Fruit fly (Drosophila melanogaster) whole organism, embryonic: ENCODE measurements around the gene Hsp83.

Experiments used
- Blimp-1 ChIP-seq: fragments of 200-800 bp; sonication (Bioruptor generic); optimal IDR thresholded peaks from 3 replicates; lab custom pipeline; 2018; ENCODE audit warnings: missing biosample characterization, missing genetic modification characterization, mild to moderate bottlenecking, moderate library complexity, missing genetic modification reagents
- CG10274 ChIP-seq: fragments of 200-800 bp; sonication (Bioruptor generic); optimal IDR thresholded peaks from 3 replicates; lab custom pipeline; 2017; ENCODE audit warnings: missing biosample characterization, mild to moderate bottlenecking, missing genetic modification characterization
- CG13296 ChIP-seq: fragments of 200-800 bp; sonication (Bioruptor generic); optimal IDR thresholded peaks from 3 replicates; lab custom pipeline; 2018; ENCODE audit warnings: missing biosample characterization, mild to moderate bottlenecking, missing genetic modification characterization
- CG14014 ChIP-seq: fragments of 200-800 bp; sonication (Bioruptor generic); IDR thresholded peaks from 2 replicates; pipeline ENCODE4 v1.3.6; 2022; ENCODE audit warnings: missing biosample characterization, missing genetic modification characterization
- CG14441 ChIP-seq: fragments of 200-800 bp; sonication (Bioruptor generic); IDR thresholded peaks from 2 replicates; pipeline ENCODE4 v1.3.6; 2022; ENCODE audit warnings: missing biosample characterization, missing genetic modification characterization
- CG15696 ChIP-seq: fragments of 200-800 bp; sonication (Bioruptor generic); optimal IDR thresholded peaks from 2 replicates; lab custom pipeline; 2019; ENCODE audit warnings: missing biosample characterization, mild to moderate bottlenecking, missing genetic modification characterization, moderate library complexity
- CG16813 ChIP-seq: fragments of 200-800 bp; sonication (Bioruptor generic); IDR thresholded peaks from 3 replicates; pipeline ENCODE4 v1.3.6; 2022; ENCODE audit warnings: missing biosample characterization, missing genetic modification characterization; ENCODE audit not compliant: partially characterized antibody
- CG16863 ChIP-seq: fragments of 200-800 bp; sonication (Bioruptor generic); optimal IDR thresholded peaks from 3 replicates; lab custom pipeline; 2016; ENCODE audit warnings: missing biosample characterization, missing genetic modification characterization
- CG18011 ChIP-seq: fragments of 200-800 bp; sonication (Bioruptor generic); optimal IDR thresholded peaks from 2 replicates; lab custom pipeline; 2017; ENCODE audit warnings: missing biosample characterization, missing genetic modification characterization, mild to moderate bottlenecking, moderate library complexity, missing genotype
- CG2116 ChIP-seq: fragments of 200-800 bp; sonication (Bioruptor generic); optimal IDR thresholded peaks from 3 replicates; lab custom pipeline; 2018; ENCODE audit warnings: missing biosample characterization, mild to moderate bottlenecking, missing genetic modification characterization
- CG2202 ChIP-seq: fragments of 200-800 bp; sonication (Bioruptor generic); optimal IDR thresholded peaks from 2 replicates; lab custom pipeline; 2018; ENCODE audit warnings: missing biosample characterization, mild to moderate bottlenecking, missing genetic modification characterization
- CG31224 ChIP-seq: fragments of 200-800 bp; sonication (Bioruptor generic); IDR thresholded peaks from 2 replicates; pipeline ENCODE4 v1.3.6; 2022; ENCODE audit warnings: missing biosample characterization, missing genetic modification characterization
- CG3838 ChIP-seq: fragments of 200-800 bp; sonication (Bioruptor generic); optimal IDR thresholded peaks from 3 replicates; lab custom pipeline; 2016; ENCODE audit warnings: missing biosample characterization, missing genetic modification characterization
- CG42726 ChIP-seq: fragments of 200-800 bp; sonication (Bioruptor generic); IDR thresholded peaks from 2 replicates; pipeline ENCODE4 v1.3.6; 2022; ENCODE audit warnings: missing biosample characterization, missing genetic modification characterization; ENCODE audit not compliant: partially characterized antibody
- CG6854 ChIP-seq: fragments of 200-800 bp; sonication (Bioruptor generic); optimal IDR thresholded peaks from 3 replicates; lab custom pipeline; 2017; ENCODE audit warnings: missing biosample characterization, mild to moderate bottlenecking, missing genetic modification characterization
- CG8944 ChIP-seq: fragments of 200-800 bp; sonication (Bioruptor generic); optimal IDR thresholded peaks from 3 replicates; lab custom pipeline; 2016; ENCODE audit warnings: missing biosample characterization, missing genetic modification characterization
- CG9932 ChIP-seq: fragments of 200-800 bp; sonication (Bioruptor generic); IDR thresholded peaks from 2 replicates; pipeline ENCODE4 v1.3.6; 2022; ENCODE audit warnings: missing biosample characterization, missing genetic modification characterization
- Doc2 ChIP-seq: fragments of 200-800 bp; sonication (Bioruptor generic); IDR thresholded peaks from 2 replicates; pipeline ENCODE4 v1.3.6; 2022; ENCODE audit warnings: missing biosample characterization, missing genetic modification characterization
- Elba2 ChIP-seq: fragments of 200-800 bp; sonication (Bioruptor generic); optimal IDR thresholded peaks from 3 replicates; lab custom pipeline; 2016; ENCODE audit warnings: missing biosample characterization, missing genetic modification characterization
- H15 ChIP-seq: fragments of 200-800 bp; sonication (Bioruptor generic); IDR thresholded peaks from 3 replicates; pipeline ENCODE4 v1.3.6; 2022; ENCODE audit warnings: missing biosample characterization, missing genetic modification characterization
- HLHmδ ChIP-seq: fragments of 200-800 bp; sonication (Bioruptor generic); optimal IDR thresholded peaks from 2 replicates; lab custom pipeline; 2018; ENCODE audit warnings: missing biosample characterization, mild to moderate bottlenecking, missing genetic modification characterization, moderate library complexity
- MBD-R2 ChIP-seq: fragments of 200-800 bp; sonication (Bioruptor generic); IDR thresholded peaks from 2 replicates; pipeline ENCODE4 v1.3.6; 2022; ENCODE audit warnings: missing biosample characterization, missing genetic modification characterization
- Med ChIP-seq: fragments of 200-800 bp; sonication (Bioruptor generic); peaks from one replicate; lab custom pipeline; 2016; ENCODE audit warnings: missing biosample characterization, missing genetic modification characterization, mild to moderate bottlenecking, inconsistent platforms, moderate library complexity
- Neu2 ChIP-seq: fragments of 200-800 bp; sonication (Bioruptor generic); optimal IDR thresholded peaks from 3 replicates; lab custom pipeline; 2016; ENCODE audit warnings: missing biosample characterization, missing genetic modification characterization, borderline replicate concordance
- Nf-YB ChIP-seq: fragments of 200-800 bp; sonication (Bioruptor generic); optimal IDR thresholded peaks from 3 replicates; lab custom pipeline; 2019; ENCODE audit warnings: missing biosample characterization, mild to moderate bottlenecking, missing genetic modification characterization, moderate library complexity
- Poxn ChIP-seq: fragments of 200-800 bp; sonication (Bioruptor generic); IDR thresholded peaks from 2 replicates; pipeline ENCODE4 v1.3.6; 2022; ENCODE audit warnings: missing biosample characterization, missing genetic modification characterization
- Ssrp ChIP-seq: fragments of 200-800 bp; sonication (Bioruptor generic); optimal IDR thresholded peaks from 2 replicates; lab custom pipeline; 2018; ENCODE audit warnings: missing biosample characterization, mild to moderate bottlenecking, missing genetic modification characterization, moderate library complexity
- TFAM ChIP-seq: fragments of 200-800 bp; sonication (Bioruptor generic); optimal IDR thresholded peaks from 2 replicates; lab custom pipeline; 2017; ENCODE audit warnings: missing biosample characterization, missing genetic modification characterization, inconsistent platforms
- Taf1 ChIP-seq: fragments of 200-800 bp; sonication (Bioruptor generic); IDR thresholded peaks from 2 replicates; pipeline ENCODE4 v1.3.6; 2022; ENCODE audit warnings: missing biosample characterization, missing genetic modification characterization
- Usf ChIP-seq: fragments of 200-800 bp; sonication (Bioruptor generic); optimal IDR thresholded peaks from 2 replicates; lab custom pipeline; 2017; ENCODE audit warnings: missing genotype, missing biosample characterization, missing genetic modification characterization
- crp ChIP-seq, 2 experiments: fragments of 200-800 bp; sonication (Bioruptor generic); optimal IDR thresholded peaks; 2 replicates in 1 of 2; 3 replicates in 1 of 2; lab custom pipeline; 2017; ENCODE audit warnings: missing biosample characterization in 2 of 2, missing genetic modification characterization in 2 of 2, mild to moderate bottlenecking in 1 of 2, moderate library complexity in 1 of 2
- en ChIP-seq: fragments of 200-800 bp; sonication (Bioruptor generic); optimal IDR thresholded peaks from 2 replicates; lab custom pipeline; 2016; ENCODE audit warnings: missing biosample characterization, missing genetic modification characterization
- esg ChIP-seq: fragments of 200-800 bp; sonication (Bioruptor generic); conservative IDR thresholded peaks from 2 replicates; pipeline ENCODE4 v1.3.6; 2022; ENCODE audit warnings: missing biosample characterization, missing genetic modification characterization
- exex ChIP-seq: fragments of 200-800 bp; sonication (Bioruptor generic); optimal IDR thresholded peaks from 4 replicates; lab custom pipeline; 2018; ENCODE audit warnings: missing biosample characterization, mild to moderate bottlenecking, missing genetic modification characterization, moderate library complexity
- ftz-f1 ChIP-seq: fragments of 200-800 bp; sonication (Bioruptor generic); optimal IDR thresholded peaks from 2 replicates; lab custom pipeline; 2016; ENCODE audit warnings: missing biosample characterization, missing genetic modification characterization
- her ChIP-seq: fragments of 200-800 bp; sonication (Bioruptor generic); optimal IDR thresholded peaks from 2 replicates; lab custom pipeline; 2016; ENCODE audit warnings: missing biosample characterization, missing genetic modification characterization
- insv ChIP-seq, 2 experiments: fragments of 200-800 bp; sonication (Bioruptor generic); optimal IDR thresholded peaks; 3 replicates each; lab custom pipeline; 2016 to 2018; ENCODE audit warnings: missing biosample characterization in 2 of 2, missing genetic modification characterization in 2 of 2
- inv ChIP-seq: fragments of 200-800 bp; sonication (Bioruptor generic); IDR thresholded peaks from 2 replicates; pipeline ENCODE4 v1.3.6; 2022; ENCODE audit warnings: missing biosample characterization, missing genetic modification characterization; ENCODE audit not compliant: partially characterized antibody
- nerfin-1 ChIP-seq: fragments of 200-800 bp; sonication (Bioruptor generic); optimal IDR thresholded peaks from 3 replicates; lab custom pipeline; 2019; ENCODE audit warnings: missing biosample characterization, mild to moderate bottlenecking, missing genetic modification characterization, moderate library complexity
- p53 ChIP-seq: fragments of 200-800 bp; sonication (Bioruptor generic); optimal IDR thresholded peaks from 2 replicates; lab custom pipeline; 2016; ENCODE audit warnings: missing biosample characterization, missing genetic modification characterization
- pb ChIP-seq: fragments of 200-800 bp; sonication (Bioruptor generic); optimal IDR thresholded peaks from 3 replicates; lab custom pipeline; 2016; ENCODE audit warnings: missing biosample characterization, missing genetic modification characterization
- pzg ChIP-seq: fragments of 200-800 bp; sonication (Bioruptor generic); optimal IDR thresholded peaks from 3 replicates; lab custom pipeline; 2018; ENCODE audit warnings: missing biosample characterization, mild to moderate bottlenecking, missing genetic modification characterization, moderate library complexity
- row ChIP-seq: fragments of 200-800 bp; sonication (Bioruptor generic); IDR thresholded peaks from 3 replicates; pipeline ENCODE4 v1.3.6; 2022; ENCODE audit warnings: missing biosample characterization, missing genetic modification characterization
- run ChIP-seq: fragments of 200-800 bp; sonication (Bioruptor generic); optimal IDR thresholded peaks from 3 replicates; lab custom pipeline; 2018; ENCODE audit warnings: missing biosample characterization, mild to moderate bottlenecking, missing genetic modification characterization
- sens-2 ChIP-seq: fragments of 200-800 bp; sonication (Bioruptor generic); IDR thresholded peaks from 2 replicates; pipeline ENCODE4 v1.3.6; 2022; ENCODE audit warnings: missing biosample characterization, missing genetic modification characterization
- tgo ChIP-seq: fragments of 200-800 bp; sonication (Bioruptor generic); IDR thresholded peaks from 3 replicates; pipeline ENCODE4 v1.3.6; 2022; ENCODE audit warnings: missing biosample characterization, missing genetic modification characterization
- zfh1 ChIP-seq: fragments of 200-800 bp; sonication (Bioruptor generic); IDR thresholded peaks from 3 replicates; pipeline ENCODE4 v1.3.6; 2022; ENCODE audit warnings: missing biosample characterization, missing genetic modification characterization

The Hsp83 gene

DNA sequence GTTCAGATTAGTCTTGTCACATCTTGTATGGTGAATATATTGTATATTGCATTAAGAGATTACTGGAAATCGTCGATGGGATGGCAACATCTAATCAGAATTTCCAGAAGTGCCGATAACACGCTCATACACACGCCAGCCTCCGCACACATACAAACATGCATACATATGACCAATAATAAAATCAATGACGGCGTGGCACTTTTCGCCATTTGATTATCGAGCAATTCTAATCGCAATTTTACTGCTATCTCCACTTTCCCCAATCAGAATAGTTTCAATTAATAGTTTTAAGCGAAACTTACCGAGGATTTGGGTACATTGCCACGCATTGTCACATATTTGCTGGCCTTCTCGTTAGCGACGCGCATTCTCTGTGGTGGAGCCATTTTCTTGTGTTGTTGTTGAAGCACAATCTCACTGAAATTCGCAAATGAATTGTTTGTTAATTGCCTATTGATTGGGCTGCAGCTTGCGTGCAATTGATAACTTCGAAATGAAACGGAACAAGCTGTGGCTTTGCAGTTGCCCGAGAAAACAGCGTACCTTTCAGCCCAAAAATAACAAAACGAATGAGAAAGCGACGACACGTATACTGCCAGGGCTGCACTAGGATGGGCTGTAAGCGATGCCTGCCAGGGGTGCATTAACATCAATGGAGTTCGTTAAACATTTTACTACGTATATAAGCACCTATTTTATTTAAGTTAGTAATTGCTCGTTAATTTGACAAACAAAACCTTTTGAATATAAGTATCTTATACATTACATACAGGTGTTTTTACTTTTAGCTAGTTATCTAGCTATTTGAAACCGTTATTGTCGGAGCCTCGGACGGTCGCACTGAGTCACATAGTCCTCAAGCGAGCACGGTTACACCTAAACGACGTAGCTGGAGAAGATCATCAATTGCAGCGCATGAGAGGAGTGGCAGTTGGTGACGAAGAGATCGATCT is 6.0 kb downstream of the Hsp83 start, which contains the start of the genes CG32276 and gry (continued):
- TF ChIP-seq H15 (GFP tag; lab: Robert Waterston, UW) (peak; percentile 63; the same call in 2 of the 3 replicates), CG2116 (GFP tag; lab: Kevin White, UChicago) (peak; percentile 93), inv (GFP tag; lab: Robert Waterston, UW) (peak; percentile 15; the same call in 1 of the 2 replicates), zfh1 (GFP tag; lab: Robert Waterston, UW) (peak; percentile 67; the same call in 2 of the 3 replicates), CG10274 (GFP tag; lab: Kevin White, UChicago) (no peak), CG16813 (GFP tag; lab: Robert Waterston, UW) (peak; percentile 50; the same call in 2 of the 3 replicates), en (peak; percentile 53), Usf (GFP tag; lab: Kevin White, UChicago) (peak; percentile 11), nerfin-1 (tag; lab: Kevin White, UChicago) (peak; percentile 53), CG14441 (peak; percentile 60), Med (peak; percentile 97), Blimp-1 (no peak), row (GFP tag; lab: Robert Waterston, UW) (peak; percentile 93), pzg (peak; percentile 93), Neu2 (GFP tag; lab: Kevin White, UChicago) (no peak), Nf-YB (GFP tag; lab: Kevin White, UChicago) (peak; percentile 42), CG14014 (GFP tag; lab: Robert Waterston, UW) (peak; percentile 36; the same call in 1 of the 2 replicates), CG9932 (GFP tag; lab: Robert Waterston, UW) (peak; percentile 88), p53 (peak; percentile 58), CG16863 (GFP tag; lab: Kevin White, UChicago) (peak; percentile 79), esg (GFP tag; lab: Robert Waterston, UW) (peak; percentile 65), insv (GFP tag; optimal IDR thresholded peaks at IDR 0.05; lab: Kevin White, UChicago) (peak in 1 of 2 experiments; percentile 91), Doc2 (GFP tag; lab: Robert Waterston, UW) (no peak), TFAM (peak; percentile 5), exex (tag; lab: Kevin White, UChicago) (peak; percentile 42), sens-2 (GFP tag; lab: Robert Waterston, UW) (peak; percentile 55; the same call in 1 of the 2 replicates), CG6854 (GFP tag; lab: Kevin White, UChicago) (peak; percentile 29), MBD-R2 (GFP tag; lab: Robert Waterston, UW) (peak; percentile 85), CG18011 (GFP tag; lab: Kevin White, UChicago) (peak; percentile 49), Elba2 (peak; percentile 64), run (no peak), crp (GFP tag; optimal IDR thresholded peaks at IDR 0.05; lab: Kevin White, UChicago) (peak in 1 of 2 experiments; percentile 60), Taf1 (GFP tag; lab: Robert Waterston, UW) (peak; percentile 49; the same call in 1 of the 2 replicates), CG15696 (peak; percentile 75), tgo (GFP tag; lab: Robert Waterston, UW) (peak; percentile 73), her (peak; percentile 71), CG8944 (GFP tag; lab: Kevin White, UChicago) (peak; percentile 82), Poxn (peak; percentile 62), CG3838 (GFP tag; lab: Kevin White, UChicago) (peak; percentile 53), CG42726 (GFP tag; lab: Robert Waterston, UW) (no peak), CG31224 (GFP tag; lab: Robert Waterston, UW) (peak; percentile 66), CG2202 (tag; lab: Kevin White, UChicago) (peak; percentile 56), pb (GFP tag; lab: Kevin White, UChicago) (peak; percentile 36), ftz-f1 (GFP tag; lab: Kevin White, UChicago) (peak; percentile 83), CG13296 (GFP tag; lab: Kevin White, UChicago) (peak; percentile 65), Ssrp (peak; percentile 55), HLHmδ (GFP tag; lab: Kevin White, UChicago) (peak; percentile 50)
